Worm (Caenorhabditis elegans) whole organism, L4 larva: ENCODE data around the gene F22F7.8.

ENCODE experiments used
- F44E2.7 ChIP-seq: fragments of 200-800 bp; sonication (Bioruptor generic); IDR thresholded peaks from 2 replicates; pipeline ENCODE4 v2.1.2; 2022; ENCODE audit warnings: missing genetic modification characterization, missing compliant biosample characterization
- Y5F2A.4 ChIP-seq: fragments of 200-800 bp; sonication (Bioruptor generic); optimal IDR thresholded peaks from 2 replicates; lab custom pipeline; 2018; ENCODE audit warnings: mild to moderate bottlenecking, missing genetic modification characterization, missing compliant biosample characterization
- fos-1 ChIP-seq: fragments of 150-350 bp; optimal IDR thresholded peaks from 2 replicates; lab custom pipeline; 2014; ENCODE audit warnings: missing biosample characterization, missing genetic modification characterization
- mxl-2 ChIP-seq: fragments of 200-800 bp; sonication (Bioruptor generic); conservative IDR thresholded peaks from 2 replicates; pipeline ENCODE4 v1.3.6; 2022; ENCODE audit warnings: missing genetic modification reagents, missing genetic modification characterization, missing compliant biosample characterization
- nhr-102 ChIP-seq: sonication (generic microtip); optimal IDR thresholded peaks from 2 replicates; lab custom pipeline; 2016; ENCODE audit warnings: mild to moderate bottlenecking, missing genetic modification characterization, moderate library complexity, missing compliant biosample characterization
- nhr-6 ChIP-seq: fragments of 150-350 bp; optimal IDR thresholded peaks from 2 replicates; lab custom pipeline; 2014; ENCODE audit warnings: missing biosample characterization, missing genetic modification characterization
- pha-4 ChIP-seq, 2 experiments: fragments of 150-350 bp in 1 of 2; fragments of 200-800 bp in 1 of 2; sonication (Bioruptor generic) in 1 of 2; IDR thresholded peaks in 1 of 2; optimal IDR thresholded peaks in 1 of 2; 2 replicates each; pipeline versions ENCODE4 v1.3.6 to Lab custom; 2014 to 2022; ENCODE audit warnings: missing genetic modification characterization in 2 of 2, missing genetic modification reagents in 2 of 2, missing biosample characterization in 1 of 2, missing compliant biosample characterization in 1 of 2
- skn-1 ChIP-seq: fragments of 150-350 bp; optimal IDR thresholded peaks from 2 replicates; lab custom pipeline; 2014; ENCODE audit warnings: missing biosample characterization, missing genetic modification characterization
- snpc-1.2 ChIP-seq: fragments of 200-800 bp; sonication (Bioruptor generic); IDR thresholded peaks from 2 replicates; pipeline ENCODE4 v1.3.6; 2022; ENCODE audit warnings: missing genetic modification reagents, missing genetic modification characterization, missing compliant biosample characterization
- zag-1 ChIP-seq: fragments of 150-350 bp; optimal IDR thresholded peaks from 2 replicates; lab custom pipeline; 2014; ENCODE audit warnings: missing biosample characterization, missing genetic modification characterization
- ztf-11 ChIP-seq: fragments of 150-350 bp; optimal IDR thresholded peaks from 2 replicates; lab custom pipeline; 2014; ENCODE audit warnings: missing biosample characterization, missing genetic modification characterization

- TF ChIP-seq F44E2.7 (GFP tag; lab: Robert Waterston, UW) (no peak), Y5F2A.4 (GFP tag; lab: Kevin White, UChicago) (no peak), nhr-102 (tag; lab: Kevin White, UChicago) (no peak), zag-1 (no peak), pha-4 (GFP tag; IDR thresholded peaks at IDR 0.05; lab: Robert Waterston, UW) (no peak), pha-4 (tag; optimal IDR thresholded peaks at IDR 0.05; lab: Kevin White, UChicago) (no peak), mxl-2 (GFP tag; lab: Robert Waterston, UW) (no peak), nhr-6 (no peak), skn-1 (tag; lab: Kevin White, UChicago) (no peak), snpc-1.2 (GFP tag; lab: Robert Waterston, UW) (no peak), fos-1 (tag; lab: Kevin White, UChicago) (no peak), ztf-11 (tag; lab: Kevin White, UChicago) (no peak)
These were observed 39.9 kb downstream of the F22F7.8 start for ce11 chrV:2081894-2082293.
